Worm (Caenorhabditis elegans) whole organism, early embryonic: ENCODE data around the gene K08C7.6.
"Not testable (repeated sequence)": the region's sequence is repeated elsewhere in the genome, so short reads cannot be mapped to it uniquely, and the experiment has no call there.

Experiments
- B0310.2 ChIP-seq: sonication (generic microtip); optimal IDR thresholded peaks from 2 replicates; lab custom pipeline; 2016; ENCODE audit warnings: mild to moderate bottlenecking, missing genetic modification characterization, missing compliant biosample characterization
- F13C5.2 ChIP-seq: sonication (generic microtip); optimal IDR thresholded peaks from 2 replicates; lab custom pipeline; 2017; ENCODE audit warnings: mild to moderate bottlenecking, missing genetic modification characterization, inconsistent platforms, missing compliant biosample characterization
- aly-1 ChIP-seq: sonication (generic microtip); optimal IDR thresholded peaks from 2 replicates; lab custom pipeline; 2016; ENCODE audit warnings: missing genetic modification characterization, missing compliant biosample characterization
- ama-1 ChIP-seq: fragments of 150-350 bp; optimal IDR thresholded peaks from 2 replicates; lab custom pipeline; 2014
- ceh-13 ChIP-seq: fragments of 200-800 bp; sonication (Bioruptor generic); optimal IDR thresholded peaks from 2 replicates; lab custom pipeline; 2018; ENCODE audit warnings: mild to moderate bottlenecking, missing genetic modification characterization, missing compliant biosample characterization
- ceh-36 ChIP-seq: sonication (generic microtip); optimal IDR thresholded peaks from 2 replicates; lab custom pipeline; 2016; ENCODE audit warnings: missing genetic modification characterization, inconsistent platforms, missing compliant biosample characterization
- ets-7 ChIP-seq: sonication (generic microtip); optimal IDR thresholded peaks from 2 replicates; lab custom pipeline; 2016; ENCODE audit warnings: missing genotype, missing genetic modification characterization, missing compliant biosample characterization
- flt-1 ChIP-seq: fragments of 200-800 bp; sonication (Bioruptor generic); IDR thresholded peaks from 2 replicates; pipeline ENCODE4 v1.3.6; 2022; ENCODE audit warnings: missing genetic modification characterization, missing compliant biosample characterization
- hmbx-1 ChIP-seq: sonication (generic microtip); optimal IDR thresholded peaks from 2 replicates; lab custom pipeline; 2016; ENCODE audit warnings: mild to moderate bottlenecking, missing genetic modification characterization, missing compliant biosample characterization
- hmg-4 ChIP-seq: fragments of 200-800 bp; sonication (Bioruptor generic); optimal IDR thresholded peaks from 2 replicates; lab custom pipeline; 2018; ENCODE audit warnings: mild to moderate bottlenecking, missing genetic modification characterization, missing compliant biosample characterization
- hnd-1 ChIP-seq: sonication (generic microtip); optimal IDR thresholded peaks from 2 replicates; lab custom pipeline; 2016; ENCODE audit warnings: missing genetic modification characterization, missing compliant biosample characterization
- pes-1 ChIP-seq: fragments of 200-800 bp; sonication (Bioruptor generic); IDR thresholded peaks from 2 replicates; pipeline ENCODE4 v1.3.6; 2022; ENCODE audit warnings: missing genetic modification reagents, missing genetic modification characterization, missing compliant biosample characterization
- scrt-1 ChIP-seq: fragments of 200-800 bp; sonication (Bioruptor generic); IDR thresholded peaks from 2 replicates; pipeline ENCODE4 v1.3.6; 2022; ENCODE audit warnings: missing genetic modification characterization, missing compliant biosample characterization
- sea-1 ChIP-seq: fragments of 200-800 bp; sonication (Bioruptor generic); conservative IDR thresholded peaks from 2 replicates; pipeline ENCODE4 v1.3.6; 2022; ENCODE audit warnings: missing genetic modification characterization, missing compliant biosample characterization
- tbx-11 ChIP-seq: fragments of 200-800 bp; sonication (Bioruptor generic); IDR thresholded peaks from 2 replicates; pipeline ENCODE4 v1.3.6; 2022; ENCODE audit warnings: missing genetic modification characterization, missing compliant biosample characterization
- tbx-37 ChIP-seq: fragments of 200-800 bp; sonication (Bioruptor generic); conservative IDR thresholded peaks from 2 replicates; pipeline ENCODE4 v1.3.6; 2022; ENCODE audit warnings: missing genetic modification reagents, missing genetic modification characterization, missing compliant biosample characterization
- tra-4 ChIP-seq: sonication (generic microtip); optimal IDR thresholded peaks from 2 replicates; lab custom pipeline; 2017; ENCODE audit warnings: missing genetic modification characterization, missing compliant biosample characterization

The K08C7.6 gene

DNA sequence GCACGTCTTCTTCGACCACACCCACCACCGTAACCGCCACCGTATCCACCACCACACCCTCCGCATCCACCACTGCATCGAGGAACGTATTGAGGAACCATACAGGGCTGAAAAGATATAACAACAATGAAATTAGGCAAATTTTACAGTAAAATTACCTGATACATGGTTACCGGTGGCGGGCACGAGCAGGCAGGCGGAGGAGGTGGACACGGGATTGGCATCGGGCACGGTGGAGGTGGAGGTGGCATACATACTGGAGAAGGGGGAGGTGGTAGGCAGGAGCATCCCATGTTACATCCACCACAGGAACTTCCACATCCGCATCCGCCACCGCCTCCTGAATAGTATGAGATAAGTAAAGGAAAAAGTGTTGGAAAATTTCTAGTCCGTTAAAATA is 12.8 kb upstream of the K08C7.6 start:
- TF ChIP-seq sea-1 (GFP tag; lab: Robert Waterston, UW) (no peak), tra-4 (tag; lab: Kevin White, UChicago) (no peak), ama-1 (lab: Kevin White, UChicago) (no peak), tbx-37 (GFP tag; lab: Robert Waterston, UW) (no peak), B0310.2 (no peak), flt-1 (GFP tag; lab: Robert Waterston, UW) (no peak), tbx-11 (no peak), scrt-1 (GFP tag; lab: Robert Waterston, UW) (no peak), aly-1 (tag; lab: Kevin White, UChicago) (no peak), pes-1 (no peak)

DNA sequence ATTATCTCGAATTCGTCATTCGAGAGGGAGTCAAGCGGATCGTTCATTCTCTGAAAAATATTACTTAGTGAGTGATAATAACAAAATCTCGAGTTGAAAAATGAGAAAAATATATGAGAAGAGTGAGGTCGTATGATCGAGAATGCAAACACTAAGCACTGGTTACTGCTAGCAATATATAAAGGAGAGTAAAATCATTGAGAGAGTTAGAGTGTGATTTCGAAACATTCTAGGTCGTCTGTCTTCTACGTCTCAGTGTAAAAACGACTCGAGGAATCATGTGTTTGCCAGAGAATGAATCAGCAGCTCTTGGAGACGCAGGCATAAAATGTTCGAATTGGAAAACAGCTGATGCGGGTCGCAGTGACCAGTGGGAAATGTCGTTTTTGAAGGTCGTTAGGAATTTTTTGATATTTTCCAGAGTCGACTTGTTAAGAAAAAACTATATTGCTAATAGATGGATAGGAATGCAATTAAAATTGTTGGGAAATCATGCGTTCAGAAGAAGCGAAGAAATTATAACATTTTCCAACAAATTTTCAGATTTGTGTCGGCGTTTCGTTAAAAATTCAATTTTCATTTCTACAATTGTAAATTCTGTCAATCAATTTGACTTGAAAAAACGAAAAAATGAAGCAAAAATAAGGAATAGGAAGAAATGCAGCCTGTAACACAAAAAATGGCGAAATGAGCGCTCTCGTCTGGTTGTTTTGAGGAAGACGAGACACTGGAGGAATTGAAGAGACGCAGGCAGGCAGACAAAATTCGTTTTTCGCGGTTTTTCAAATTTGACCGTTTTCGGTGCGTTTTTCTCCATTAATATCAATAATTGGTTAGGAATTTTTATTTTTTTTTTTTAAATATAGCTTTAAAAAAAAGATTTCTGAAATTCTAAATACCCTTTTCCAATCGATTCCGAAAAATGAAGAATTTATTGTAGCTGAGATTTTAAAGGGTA is 11.6 kb upstream of the K08C7.6 start, which contains the start of gene allo-1:
TSS of gene allo-1 (minus strand) at position 51 of the 958 bp plus-strand sequence.
- no peak for TF ChIP-seq tbx-11

ce11 chrIV:10695203-10695602 is 9.5 kb upstream of the K08C7.6 start, which contains the start of gene R102.4:
R102.4 (minus strand) TSS chrIV:10695303.
- TF ChIP-seq ets-7 (no peak), hnd-1 (tag; lab: Kevin White, UChicago) (no peak), tra-4 (tag; lab: Kevin White, UChicago) (no peak), ceh-36 (no peak), ceh-13 (GFP tag; lab: Kevin White, UChicago) (no peak), B0310.2 (no peak), scrt-1 (GFP tag; lab: Robert Waterston, UW) (no peak), pes-1 (no peak), sea-1 (GFP tag; lab: Robert Waterston, UW) (no peak), hmbx-1 (tag; lab: Kevin White, UChicago) (no peak), aly-1 (tag; lab: Kevin White, UChicago) (no peak)

ce11 chrIV:10690139-10690538 is 4.5 kb upstream of the K08C7.6 start, which contains the start of gene R102.8:
R102.8 (minus strand) TSS chrIV:10690239.
- no peak for TF ChIP-seq ceh-36
- no peak for TF ChIP-seq sea-1 (GFP tag; lab: Robert Waterston, UW)
- TF ChIP-seq F13C5.2 = no peak
- no peak for TF ChIP-seq flt-1 (GFP tag; lab: Robert Waterston, UW)
- TF ChIP-seq hmg-4 = no peak
- TF ChIP-seq tra-4 (tag; lab: Kevin White, UChicago) = no peak
- no peak for TF ChIP-seq tbx-37 (GFP tag; lab: Robert Waterston, UW)
- no peak for TF ChIP-seq B0310.2
- TF ChIP-seq tbx-11 = no peak
- TF ChIP-seq pes-1 = no peak

ce11 chrIV:10688972-10689567 is 3.4 kb upstream of the K08C7.6 start, which contains the start of gene R102.3:
R102.3 (plus strand) TSS chrIV:10689517.
- no peak for TF ChIP-seq tbx-11
- no peak for TF ChIP-seq scrt-1 (GFP tag; lab: Robert Waterston, UW)
- TF ChIP-seq flt-1 (GFP tag; lab: Robert Waterston, UW) = no peak
- TF ChIP-seq hnd-1 (tag; lab: Kevin White, UChicago) = no peak
- TF ChIP-seq hmbx-1 (tag; lab: Kevin White, UChicago) = no peak
- no peak for TF ChIP-seq aly-1 (tag; lab: Kevin White, UChicago)
- TF ChIP-seq ama-1 (lab: Kevin White, UChicago) = no peak
- TF ChIP-seq hmg-4 = no peak
- TF ChIP-seq tbx-37 (GFP tag; lab: Robert Waterston, UW) = no peak

- TF ChIP-seq flt-1 (GFP tag; lab: Robert Waterston, UW); tra-4 (tag; lab: Kevin White, UChicago); ets-7: not testable (repeated sequence)
Observed at ce11 chrIV:10687307-10687706, 1.6 kb upstream of the K08C7.6 start, which contains the start of gene R102.2. R102.2 (plus strand) TSS chrIV:10687607.

DNA sequence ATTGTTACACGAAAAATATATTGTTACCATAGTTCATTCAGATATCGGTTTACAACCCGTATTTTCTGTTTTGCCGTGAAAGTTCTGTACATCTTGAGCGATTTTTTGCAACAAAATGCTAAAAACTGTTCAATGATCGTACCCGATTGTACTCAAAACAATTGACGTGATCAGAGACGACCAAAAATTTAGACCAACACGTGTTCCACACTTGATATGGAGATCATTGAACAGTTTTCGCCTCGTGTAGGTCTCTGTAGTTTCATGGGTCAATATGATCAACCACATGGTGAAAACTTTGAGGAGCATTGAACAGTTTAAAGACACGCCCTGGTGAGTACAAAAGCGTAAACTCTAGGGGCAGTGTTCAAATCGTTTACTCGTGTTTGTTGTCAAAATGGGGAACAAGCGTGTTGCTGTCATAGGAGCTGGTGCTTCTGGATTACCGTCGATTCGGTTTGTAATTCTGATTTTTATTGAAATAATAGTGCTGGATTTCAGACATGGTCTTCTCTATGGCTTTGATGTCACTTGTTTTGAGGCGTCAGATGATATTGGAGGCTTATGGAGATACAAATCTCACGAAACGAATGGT is 3.4 kb downstream of the K08C7.6 start, which contains the start of gene fmo-2:
TSS of gene fmo-2 (plus strand) at position 370 of the 595 bp plus-strand sequence.
- TF ChIP-seq scrt-1 (GFP tag; lab: Robert Waterston, UW) (no peak), ceh-13 (GFP tag; lab: Kevin White, UChicago) (no peak), B0310.2 (no peak), ets-7 (no peak), sea-1 (GFP tag; lab: Robert Waterston, UW) (no peak)

- TF ChIP-seq ceh-13 (GFP tag; lab: Kevin White, UChicago) = no peak
Observed at ce11 chrIV:10680379-10680778, 5.3 kb downstream of the K08C7.6 start, which contains the start of gene K08C7.4. K08C7.4 (minus strand) TSS chrIV:10680479.
